Fruit fly (Drosophila melanogaster) whole organism, embryonic: Measurements from ENCODE around the gene CG17118.
A peak's percentile ranks its signal among the peaks of the same experiment; 100 is the strongest.

Experiments used
- BtbVII ChIP-seq: fragments of 200-800 bp; sonication (Bioruptor generic); optimal IDR thresholded peaks from 3 replicates; lab custom pipeline; 2017; ENCODE audit warnings: missing biosample characterization, mild to moderate bottlenecking, missing genetic modification characterization
- CG12236 ChIP-seq: fragments of 200-800 bp; sonication (Bioruptor generic); optimal IDR thresholded peaks from 2 replicates; lab custom pipeline; 2016; ENCODE audit warnings: missing biosample characterization, missing genetic modification characterization
- CG14014 ChIP-seq: fragments of 200-800 bp; sonication (Bioruptor generic); IDR thresholded peaks from 2 replicates; pipeline ENCODE4 v1.3.6; 2022; ENCODE audit warnings: missing biosample characterization, missing genetic modification characterization
- CG16813 ChIP-seq: fragments of 200-800 bp; sonication (Bioruptor generic); IDR thresholded peaks from 3 replicates; pipeline ENCODE4 v1.3.6; 2022; ENCODE audit warnings: missing biosample characterization, missing genetic modification characterization; ENCODE audit not compliant: partially characterized antibody
- CG1832 ChIP-seq: fragments of 200-800 bp; sonication (Bioruptor generic); optimal IDR thresholded peaks from 2 replicates; lab custom pipeline; 2017; ENCODE audit warnings: missing biosample characterization, mild to moderate bottlenecking, missing genetic modification characterization, inconsistent platforms
- CG31365 ChIP-seq: fragments of 200-800 bp; sonication (Bioruptor generic); optimal IDR thresholded peaks from 2 replicates; lab custom pipeline; 2018; ENCODE audit warnings: missing biosample characterization, mild to moderate bottlenecking, missing genetic modification characterization
- CG34224 ChIP-seq: fragments of 200-800 bp; sonication (Bioruptor generic); IDR thresholded peaks from 3 replicates; pipeline ENCODE4 v1.3.6; 2022; ENCODE audit warnings: missing biosample characterization, missing genetic modification characterization; ENCODE audit not compliant: partially characterized antibody
- CG4404 ChIP-seq: fragments of 200-800 bp; sonication (Bioruptor generic); IDR thresholded peaks from 2 replicates; pipeline ENCODE4 v1.3.6; 2022; ENCODE audit warnings: missing biosample characterization, missing genetic modification characterization
- CG8281 ChIP-seq: fragments of 200-800 bp; sonication (Bioruptor generic); optimal IDR thresholded peaks from 2 replicates; lab custom pipeline; 2018; ENCODE audit warnings: missing biosample characterization, mild to moderate bottlenecking, missing genetic modification characterization, moderate library complexity
- CG9817 ChIP-seq: fragments of 200-800 bp; sonication (Bioruptor generic); optimal IDR thresholded peaks from 2 replicates; lab custom pipeline; 2018; ENCODE audit warnings: missing biosample characterization, mild to moderate bottlenecking, missing genetic modification characterization, moderate library complexity
- CTCF ChIP-seq: fragments of 200-800 bp; sonication (Bioruptor generic); optimal IDR thresholded peaks from 2 replicates; lab custom pipeline; 2017; ENCODE audit warnings: missing biosample characterization, mild to moderate bottlenecking, missing genetic modification characterization, moderate library complexity
- CoRest ChIP-seq: fragments of 200-800 bp; sonication (Bioruptor generic); optimal IDR thresholded peaks from 3 replicates; lab custom pipeline; 2018; ENCODE audit warnings: missing biosample characterization, mild to moderate bottlenecking, missing genetic modification characterization, moderate library complexity
- CrebB ChIP-seq: fragments of 200-800 bp; sonication (Bioruptor generic); optimal IDR thresholded peaks from 3 replicates; lab custom pipeline; 2018; ENCODE audit warnings: missing biosample characterization, mild to moderate bottlenecking, missing genetic modification characterization
- Dll ChIP-seq: fragments of 200-800 bp; sonication (Bioruptor generic); IDR thresholded peaks from 4 replicates; pipeline ENCODE4 v1.3.6; 2022; ENCODE audit warnings: missing biosample characterization, missing genetic modification characterization; ENCODE audit not compliant: partially characterized antibody
- Drgx ChIP-seq: fragments of 200-800 bp; sonication (Bioruptor generic); IDR thresholded peaks from 2 replicates; pipeline ENCODE4 v1.3.6; 2022; ENCODE audit warnings: missing biosample characterization, missing genetic modification characterization
- Fer3 ChIP-seq: fragments of 200-800 bp; sonication (Bioruptor generic); optimal IDR thresholded peaks from 2 replicates; lab custom pipeline; 2018; ENCODE audit warnings: missing biosample characterization, mild to moderate bottlenecking, missing genetic modification characterization, moderate library complexity
- H15 ChIP-seq: fragments of 200-800 bp; sonication (Bioruptor generic); IDR thresholded peaks from 3 replicates; pipeline ENCODE4 v1.3.6; 2022; ENCODE audit warnings: missing biosample characterization, missing genetic modification characterization
- Hmx ChIP-seq: fragments of 200-800 bp; sonication (Bioruptor generic); optimal IDR thresholded peaks from 2 replicates; lab custom pipeline; 2016; ENCODE audit warnings: missing biosample characterization, missing genetic modification characterization
- Mad ChIP-seq: fragments of 200-800 bp; sonication (Bioruptor generic); optimal IDR thresholded peaks from 2 replicates; lab custom pipeline; 2016; ENCODE audit warnings: missing biosample characterization, missing genetic modification characterization
- Myb ChIP-seq: fragments of 200-800 bp; sonication (Bioruptor generic); optimal IDR thresholded peaks from 2 replicates; lab custom pipeline; 2016; ENCODE audit warnings: missing biosample characterization, missing genetic modification characterization
- Opbp ChIP-seq: fragments of 200-800 bp; sonication (Bioruptor generic); IDR thresholded peaks from 3 replicates; pipeline ENCODE4 v1.3.6; 2022; ENCODE audit warnings: missing biosample characterization, missing genetic modification characterization; ENCODE audit not compliant: partially characterized antibody
- Ptx1 ChIP-seq: fragments of 200-800 bp; sonication (Bioruptor generic); IDR thresholded peaks from 2 replicates; pipeline ENCODE4 v1.3.6; 2022; ENCODE audit warnings: missing biosample characterization, missing genetic modification characterization
- Vsx1 ChIP-seq: fragments of 200-800 bp; sonication (Bioruptor generic); optimal IDR thresholded peaks from 2 replicates; lab custom pipeline; 2017; ENCODE audit warnings: missing biosample characterization, mild to moderate bottlenecking, missing genetic modification characterization, missing genetic modification reagents
- abd-A ChIP-seq: fragments of 200-800 bp; sonication (Bioruptor generic); optimal IDR thresholded peaks from 3 replicates; lab custom pipeline; 2019; ENCODE audit warnings: missing biosample characterization, mild to moderate bottlenecking, missing genetic modification characterization, moderate library complexity
- amos ChIP-seq: fragments of 200-800 bp; sonication (Bioruptor generic); IDR thresholded peaks from 2 replicates; pipeline ENCODE4 v1.3.6; 2022; ENCODE audit warnings: missing biosample characterization, missing genetic modification characterization; ENCODE audit not compliant: partially characterized antibody
- cas ChIP-seq: fragments of 200-800 bp; sonication (Bioruptor generic); IDR thresholded peaks from 2 replicates; pipeline ENCODE4 v1.3.6; 2022; ENCODE audit warnings: missing biosample characterization, missing genetic modification characterization
- cato ChIP-seq: fragments of 200-800 bp; sonication (Bioruptor generic); optimal IDR thresholded peaks from 2 replicates; lab custom pipeline; 2016; ENCODE audit warnings: missing biosample characterization, missing genetic modification characterization, borderline replicate concordance
- chinmo ChIP-seq: fragments of 200-800 bp; sonication (Bioruptor generic); IDR thresholded peaks from 4 replicates; pipeline ENCODE4 v1.3.6; 2022; ENCODE audit warnings: missing biosample characterization, missing genetic modification characterization; ENCODE audit not compliant: partially characterized antibody
- chm ChIP-seq: fragments of 200-800 bp; sonication (Bioruptor generic); IDR thresholded peaks from 2 replicates; pipeline ENCODE4 v1.3.6; 2022; ENCODE audit warnings: missing biosample characterization, missing genetic modification characterization
- dati ChIP-seq: fragments of 200-800 bp; sonication (Bioruptor generic); IDR thresholded peaks from 2 replicates; pipeline ENCODE4 v1.3.6; 2022; ENCODE audit warnings: missing biosample characterization, missing genetic modification characterization
- dmrt99B ChIP-seq: fragments of 200-800 bp; sonication (Bioruptor generic); optimal IDR thresholded peaks from 2 replicates; lab custom pipeline; 2018; ENCODE audit warnings: missing biosample characterization, mild to moderate bottlenecking, missing genetic modification characterization, moderate library complexity
- hth ChIP-seq: fragments of >200 bp; optimal IDR thresholded peaks from 2 replicates; lab custom pipeline; 2017; ENCODE audit warnings: inconsistent platforms
- kay ChIP-seq: fragments of 200-800 bp; sonication (Bioruptor generic); optimal IDR thresholded peaks from 2 replicates; lab custom pipeline; 2016; ENCODE audit warnings: missing biosample characterization, missing genetic modification characterization
- lab ChIP-seq: fragments of 200-800 bp; sonication (Bioruptor generic); optimal IDR thresholded peaks from 3 replicates; lab custom pipeline; 2017; ENCODE audit warnings: missing biosample characterization, missing genetic modification characterization, mild to moderate bottlenecking, moderate library complexity, missing genetic modification reagents
- mam ChIP-seq: fragments of 200-800 bp; sonication (Bioruptor generic); optimal IDR thresholded peaks from 3 replicates; lab custom pipeline; 2016; ENCODE audit warnings: missing biosample characterization, missing genetic modification characterization
- oc ChIP-seq: fragments of 200-800 bp; sonication (Bioruptor generic); optimal IDR thresholded peaks from 2 replicates; lab custom pipeline; 2018; ENCODE audit warnings: missing biosample characterization, mild to moderate bottlenecking, missing genetic modification characterization, moderate library complexity
- odd ChIP-seq: fragments of 200-800 bp; sonication (Bioruptor generic); optimal IDR thresholded peaks from 2 replicates; lab custom pipeline; 2017; ENCODE audit warnings: missing biosample characterization, mild to moderate bottlenecking, missing genetic modification characterization
- phol ChIP-seq: fragments of 200-800 bp; sonication (Bioruptor generic); optimal IDR thresholded peaks from 3 replicates; lab custom pipeline; 2018; ENCODE audit warnings: missing biosample characterization, mild to moderate bottlenecking, missing genetic modification characterization, moderate library complexity
- repo ChIP-seq: fragments of 200-800 bp; sonication (Bioruptor generic); optimal IDR thresholded peaks from 2 replicates; lab custom pipeline; 2016; ENCODE audit warnings: missing biosample characterization, missing genetic modification characterization
- salm ChIP-seq: fragments of 200-800 bp; sonication (Bioruptor generic); optimal IDR thresholded peaks from 2 replicates; lab custom pipeline; 2018; ENCODE audit warnings: missing biosample characterization, mild to moderate bottlenecking, missing genetic modification characterization
- shn ChIP-seq: fragments of 200-800 bp; sonication (Bioruptor generic); optimal IDR thresholded peaks from 3 replicates; lab custom pipeline; 2016; ENCODE audit warnings: missing biosample characterization, missing genetic modification characterization
- sima ChIP-seq: fragments of 200-800 bp; sonication (Bioruptor generic); optimal IDR thresholded peaks from 2 replicates; lab custom pipeline; 2016; ENCODE audit warnings: missing biosample characterization, missing genetic modification characterization
- so ChIP-seq: fragments of 200-800 bp; sonication (Bioruptor generic); IDR thresholded peaks from 3 replicates; pipeline ENCODE4 v1.3.6; 2022; ENCODE audit warnings: missing biosample characterization, missing genetic modification characterization
- tgo ChIP-seq: fragments of 200-800 bp; sonication (Bioruptor generic); IDR thresholded peaks from 3 replicates; pipeline ENCODE4 v1.3.6; 2022; ENCODE audit warnings: missing biosample characterization, missing genetic modification characterization
- tin ChIP-seq: fragments of 200-800 bp; sonication (Bioruptor generic); optimal IDR thresholded peaks from 3 replicates; lab custom pipeline; 2016; ENCODE audit warnings: missing biosample characterization, missing genetic modification characterization
- tna ChIP-seq: fragments of 200-800 bp; sonication (Bioruptor generic); IDR thresholded peaks from 2 replicates; pipeline ENCODE4 v1.3.6; 2022; ENCODE audit warnings: missing biosample characterization, missing genetic modification characterization; ENCODE audit not compliant: partially characterized antibody
- toy ChIP-seq: fragments of 200-800 bp; sonication (Bioruptor generic); IDR thresholded peaks from 2 replicates; pipeline ENCODE4 v1.3.6; 2022; ENCODE audit warnings: missing biosample characterization, missing genetic modification characterization
- unpg ChIP-seq: fragments of 200-800 bp; sonication (Bioruptor generic); optimal IDR thresholded peaks from 3 replicates; lab custom pipeline; 2018; ENCODE audit warnings: missing biosample characterization, mild to moderate bottlenecking, missing genetic modification characterization, moderate library complexity
- yki ChIP-seq: fragments of >200 bp; optimal IDR thresholded peaks from 3 replicates; lab custom pipeline; 2018

CG17118 gene

dm6 chr2L:10751879-10752620 is 22.0 kb downstream of the CG17118 start (continued):
- TF ChIP-seq CG14014 (GFP tag; lab: Robert Waterston, UW) (peak; percentile 78; the same call in 1 of the 2 replicates), H15 (GFP tag; lab: Robert Waterston, UW) (peak; percentile 81), CG12236 (GFP tag; lab: Kevin White, UChicago) (peak; percentile 96), dati (peak; percentile 84), BtbVII (GFP tag; lab: Kevin White, UChicago) (peak; percentile 83), CG31365 (tag; lab: Kevin White, UChicago) (peak; percentile 75), tgo (peak; percentile 58; the same call in 2 of the 3 replicates), CG8281 (tag; lab: Kevin White, UChicago) (peak; percentile 78), amos (no peak), odd (GFP tag; lab: Kevin White, UChicago) (peak; percentile 90), oc (tag; lab: Kevin White, UChicago) (peak; percentile 85), CrebB (tag; lab: Kevin White, UChicago) (peak; percentile 87), abd-A (tag; lab: Kevin White, UChicago) (peak; percentile 62), phol (tag; lab: Kevin White, UChicago) (peak; percentile 75), toy (GFP tag; lab: Robert Waterston, UW) (no peak), unpg (GFP tag; lab: Kevin White, UChicago) (peak; percentile 84), lab (peak; percentile 91), CG16813 (GFP tag; lab: Robert Waterston, UW) (no peak), chinmo (0 out of 4 replicates have a peak, but pooled peaks have one; percentile 56), chm (GFP tag; lab: Robert Waterston, UW) (peak; percentile 92; the same call in 1 of the 2 replicates), Myb (GFP tag; lab: Kevin White, UChicago) (peak; percentile 56), CG4404 (GFP tag; lab: Robert Waterston, UW) (0 out of 2 replicates have a peak, but pooled peaks have one; percentile 33), Opbp (GFP tag; lab: Robert Waterston, UW) (no peak), Fer3 (peak; percentile 80), Mad (peak; percentile 78), CG9817 (peak; percentile 61), Vsx1 (peak; percentile 98), CoRest (tag; lab: Kevin White, UChicago) (peak; percentile 89), salm (tag; lab: Kevin White, UChicago) (peak; percentile 82), tin (GFP tag; lab: Kevin White, UChicago) (peak; percentile 79), sima (peak; percentile 23), so (GFP tag; lab: Robert Waterston, UW) (peak; percentile 88), Ptx1 (GFP tag; lab: Robert Waterston, UW) (0 out of 2 replicates have a peak, but pooled peaks have one; percentile 51), kay (GFP tag; lab: Kevin White, UChicago) (peak; percentile 86), Drgx (GFP tag; lab: Robert Waterston, UW) (peak; percentile 48), CTCF (GFP tag; lab: Kevin White, UChicago) (peak; percentile 22), yki (lab: Kevin White, UChicago) (no peak), CG1832 (GFP tag; lab: Kevin White, UChicago) (no peak), mam (GFP tag; lab: Kevin White, UChicago) (peak; percentile 38), CG34224 (no peak), cas (GFP tag; lab: Robert Waterston, UW) (peak; percentile 20; the same call in 1 of the 2 replicates), Hmx (GFP tag; lab: Kevin White, UChicago) (no peak), shn (GFP tag; lab: Kevin White, UChicago) (peak; percentile 89), repo (peak; percentile 90), cato (GFP tag; lab: Kevin White, UChicago) (peak; percentile 83), dmrt99B (tag; lab: Kevin White, UChicago) (peak; percentile 51), tna (GFP tag; lab: Robert Waterston, UW) (no peak), Dll (GFP tag; lab: Robert Waterston, UW) (no peak), hth (lab: Kevin White, UChicago) (no peak)
